Worm (Caenorhabditis elegans) whole organism, L4 larva: ENCODE data around the gene vap-2.

Experiments
- F26F4.8 ChIP-seq: fragments of 200-800 bp; sonication (Bioruptor generic); conservative IDR thresholded peaks from 2 replicates; pipeline ENCODE4 v1.3.6; 2022; ENCODE audit warnings: missing genetic modification characterization, missing compliant biosample characterization
- R02D3.7 ChIP-seq: fragments of 150-350 bp; sonication (generic microtip); optimal IDR thresholded peaks from 3 replicates; lab custom pipeline; 2014; ENCODE audit warnings: missing biosample characterization, missing genetic modification characterization
- T20F7.1 ChIP-seq: fragments of 200-800 bp; sonication (Bioruptor generic); optimal IDR thresholded peaks from 2 replicates; lab custom pipeline; 2018; ENCODE audit warnings: mild to moderate bottlenecking, missing genetic modification characterization, missing compliant biosample characterization
- Y105C5A.15 ChIP-seq: fragments of 200-800 bp; sonication (Bioruptor generic); IDR thresholded peaks from 2 replicates; pipeline ENCODE4 v1.3.6; 2022; ENCODE audit warnings: missing genetic modification characterization, missing compliant biosample characterization
- Y5F2A.4 ChIP-seq: fragments of 200-800 bp; sonication (Bioruptor generic); optimal IDR thresholded peaks from 2 replicates; lab custom pipeline; 2018; ENCODE audit warnings: mild to moderate bottlenecking, missing genetic modification characterization, missing compliant biosample characterization
- aha-1 ChIP-seq: fragments of 150-350 bp; peaks from one replicate; lab custom pipeline; 2014; ENCODE audit warnings: missing biosample characterization, missing genetic modification characterization
- aly-2 ChIP-seq: sonication (generic microtip); optimal IDR thresholded peaks from 2 replicates; lab custom pipeline; 2018; ENCODE audit warnings: missing biosample characterization, missing genetic modification characterization
- ama-1 ChIP-seq: fragments of 150-350 bp; optimal IDR thresholded peaks from 2 replicates; lab custom pipeline; 2014; ENCODE audit warnings: inconsistent platforms, mixed read lengths
- ceh-28 ChIP-seq: fragments of 150-350 bp; optimal IDR thresholded peaks from 2 replicates; lab custom pipeline; 2014; ENCODE audit warnings: missing biosample characterization, missing genetic modification reagents, missing genetic modification characterization
- ceh-82 ChIP-seq: sonication (generic microtip); optimal IDR thresholded peaks from 2 replicates; lab custom pipeline; 2017; ENCODE audit warnings: missing biosample characterization, missing genetic modification characterization
- daf-16 ChIP-seq, 3 experiments: sonication (generic microtip); optimal IDR thresholded peaks; 2 replicates each; lab custom pipeline; 2016 to 2017; ENCODE audit warnings: missing genetic modification characterization in 3 of 3, missing genetic modification reagents in 3 of 3, mild to moderate bottlenecking in 2 of 3, missing compliant biosample characterization in 2 of 3, missing biosample characterization in 1 of 3, moderate library complexity in 1 of 3
- daf-19 ChIP-seq: fragments of 200-800 bp; sonication (Bioruptor generic); conservative IDR thresholded peaks from 2 replicates; pipeline ENCODE4 v1.3.6; 2022; ENCODE audit warnings: missing genetic modification characterization, missing compliant biosample characterization
- dmd-6 ChIP-seq: fragments of 200-800 bp; sonication (Bioruptor generic); IDR thresholded peaks from 2 replicates; pipeline ENCODE4 v1.3.6; 2022; ENCODE audit warnings: missing genetic modification reagents, missing genetic modification characterization, missing compliant biosample characterization
- dpl-1 ChIP-seq: fragments of 150-350 bp; optimal IDR thresholded peaks from 2 replicates; lab custom pipeline; 2014; ENCODE audit warnings: missing biosample characterization, missing genetic modification reagents, missing genetic modification characterization
- dve-1 ChIP-seq: sonication (generic microtip); optimal IDR thresholded peaks from 2 replicates; lab custom pipeline; 2017; ENCODE audit warnings: antibody characterized with exemption, mild to moderate bottlenecking, missing genetic modification characterization, missing compliant biosample characterization; ENCODE audit not compliant: insufficient read depth
- egl-27 ChIP-seq: sonication (generic microtip); optimal IDR thresholded peaks from 3 replicates; lab custom pipeline; 2017; ENCODE audit warnings: missing biosample characterization, missing genetic modification reagents, missing genetic modification characterization
- egl-43 ChIP-seq: fragments of 200-800 bp; sonication (Bioruptor generic); IDR thresholded peaks from 2 replicates; pipeline ENCODE4 v1.3.6; 2022; ENCODE audit warnings: missing genetic modification reagents, missing genetic modification characterization, missing compliant biosample characterization
- gei-8 ChIP-seq: fragments of 200-800 bp; sonication (Bioruptor generic); optimal IDR thresholded peaks from 2 replicates; lab custom pipeline; 2018; ENCODE audit warnings: mild to moderate bottlenecking, missing genetic modification characterization, missing compliant biosample characterization
- hif-1 ChIP-seq, 2 experiments: sonication (generic microtip); optimal IDR thresholded peaks; 2 replicates each; lab custom pipeline; 2016 to 2017; ENCODE audit warnings: missing compliant biosample characterization in 2 of 2, missing genetic modification characterization in 2 of 2, missing genetic modification reagents in 2 of 2, missing genotype in 2 of 2, mild to moderate bottlenecking in 1 of 2
- hlh-11 ChIP-seq: fragments of 200-800 bp; sonication (Bioruptor generic); optimal IDR thresholded peaks from 2 replicates; lab custom pipeline; 2018; ENCODE audit warnings: mild to moderate bottlenecking, missing genetic modification characterization, missing compliant biosample characterization
- hlh-30 ChIP-seq: sonication (generic microtip); optimal IDR thresholded peaks from 2 replicates; lab custom pipeline; 2017; ENCODE audit warnings: antibody characterized with exemption, mild to moderate bottlenecking, missing genetic modification characterization, missing compliant biosample characterization; ENCODE audit not compliant: insufficient read depth
- lim-7 ChIP-seq: fragments of 200-800 bp; sonication (Bioruptor generic); IDR thresholded peaks from 2 replicates; pipeline ENCODE4 v1.3.6; 2022; ENCODE audit warnings: missing genetic modification characterization, missing compliant biosample characterization
- lsy-2 ChIP-seq, 2 experiments: fragments of 150-350 bp in 1 of 2; sonication (generic microtip) in 1 of 2; optimal IDR thresholded peaks; 2 replicates each; lab custom pipeline; 2014 to 2017; ENCODE audit warnings: missing biosample characterization in 2 of 2, missing genetic modification characterization in 2 of 2
- madf-9 ChIP-seq: fragments of 200-800 bp; sonication (Bioruptor generic); conservative IDR thresholded peaks from 2 replicates; pipeline ENCODE4 v1.3.6; 2022; ENCODE audit warnings: missing genetic modification reagents, missing genetic modification characterization, missing compliant biosample characterization
- mdl-1 ChIP-seq, 2 experiments: fragments of 150-350 bp in 1 of 2; sonication (generic microtip) in 1 of 2; optimal IDR thresholded peaks; 2 replicates each; lab custom pipeline; 2014 to 2017; ENCODE audit warnings: missing biosample characterization in 2 of 2, missing genetic modification characterization in 2 of 2
- mep-1 ChIP-seq: fragments of 150-350 bp; sonication (generic microtip); optimal IDR thresholded peaks from 3 replicates; lab custom pipeline; 2014; ENCODE audit warnings: missing biosample characterization, missing genetic modification characterization
- mxl-2 ChIP-seq: fragments of 200-800 bp; sonication (Bioruptor generic); conservative IDR thresholded peaks from 2 replicates; pipeline ENCODE4 v1.3.6; 2022; ENCODE audit warnings: missing genetic modification reagents, missing genetic modification characterization, missing compliant biosample characterization
- mxl-3 ChIP-seq: fragments of 200-800 bp; sonication (Bioruptor generic); optimal IDR thresholded peaks from 2 replicates; lab custom pipeline; 2018; ENCODE audit warnings: mild to moderate bottlenecking, missing genetic modification characterization, missing compliant biosample characterization
- nhr-10 ChIP-seq: fragments of 150-350 bp; optimal IDR thresholded peaks from 2 replicates; lab custom pipeline; 2014; ENCODE audit warnings: missing biosample characterization, missing genetic modification characterization
- nhr-102 ChIP-seq: sonication (generic microtip); optimal IDR thresholded peaks from 2 replicates; lab custom pipeline; 2016; ENCODE audit warnings: mild to moderate bottlenecking, missing genetic modification characterization, moderate library complexity, missing compliant biosample characterization
- nhr-111 ChIP-seq: fragments of 200-800 bp; sonication (Bioruptor generic); optimal IDR thresholded peaks from 2 replicates; lab custom pipeline; 2018; ENCODE audit warnings: mild to moderate bottlenecking, missing genetic modification characterization, missing compliant biosample characterization
- nhr-28 ChIP-seq: fragments of 150-350 bp; optimal IDR thresholded peaks from 2 replicates; lab custom pipeline; 2014; ENCODE audit warnings: missing biosample characterization, missing genetic modification characterization
- nhr-42 ChIP-seq: fragments of 200-800 bp; sonication (Bioruptor generic); IDR thresholded peaks from 2 replicates; pipeline ENCODE4 v1.3.6; 2022; ENCODE audit warnings: missing genetic modification characterization, missing compliant biosample characterization
- nhr-77 ChIP-seq: fragments of 150-350 bp; optimal IDR thresholded peaks from 2 replicates; lab custom pipeline; 2014; ENCODE audit warnings: missing biosample characterization, missing genetic modification characterization
- pha-4 ChIP-seq, 2 experiments: fragments of 150-350 bp in 1 of 2; fragments of 200-800 bp in 1 of 2; sonication (Bioruptor generic) in 1 of 2; IDR thresholded peaks in 1 of 2; optimal IDR thresholded peaks in 1 of 2; 2 replicates each; pipeline versions ENCODE4 v1.3.6 to Lab custom; 2014 to 2022; ENCODE audit warnings: missing genetic modification characterization in 2 of 2, missing genetic modification reagents in 2 of 2, missing biosample characterization in 1 of 2, missing compliant biosample characterization in 1 of 2
- php-3 ChIP-seq: fragments of 200-800 bp; sonication (Bioruptor generic); IDR thresholded peaks from 2 replicates; pipeline ENCODE4 v1.3.6; 2022; ENCODE audit warnings: missing genetic modification reagents, missing genetic modification characterization, missing compliant biosample characterization
- rbr-2 ChIP-seq: sonication (generic microtip); optimal IDR thresholded peaks from 2 replicates; lab custom pipeline; 2016; ENCODE audit warnings: missing genotype, missing genetic modification characterization, missing compliant biosample characterization
- saeg-2 ChIP-seq: fragments of 200-800 bp; sonication (Bioruptor generic); IDR thresholded peaks from 2 replicates; pipeline ENCODE4 v1.3.6; 2022; ENCODE audit warnings: missing genetic modification reagents, missing genetic modification characterization, missing compliant biosample characterization
- set-16 ChIP-seq: fragments of 200-800 bp; sonication (Bioruptor generic); IDR thresholded peaks from 2 replicates; pipeline ENCODE4 v1.3.6; 2022; ENCODE audit warnings: missing genetic modification reagents, missing genetic modification characterization, missing compliant biosample characterization
- snpc-4 ChIP-seq: fragments of 150-350 bp; optimal IDR thresholded peaks from 2 replicates; lab custom pipeline; 2014; ENCODE audit warnings: missing biosample characterization, missing genetic modification characterization
- tag-97 ChIP-seq: fragments of 200-800 bp; sonication (Bioruptor generic); IDR thresholded peaks from 2 replicates; pipeline ENCODE4 v1.3.6; 2022; ENCODE audit warnings: missing genetic modification characterization, missing compliant biosample characterization
- tra-1 ChIP-seq: fragments of 200-800 bp; sonication (Bioruptor generic); IDR thresholded peaks from 2 replicates; pipeline ENCODE4 v1.3.6; 2022; ENCODE audit warnings: missing genetic modification reagents, missing genetic modification characterization, missing compliant biosample characterization
- unc-62 ChIP-seq, 3 experiments: fragments of 150-350 bp in 1 of 3; sonication (generic microtip); optimal IDR thresholded peaks in 2 of 3; peaks in 1 of 3; 1 replicate in 1 of 3; 2 replicates in 2 of 3; lab custom pipeline; 2014 to 2017; ENCODE audit warnings: missing biosample characterization in 3 of 3, missing genetic modification characterization in 3 of 3, missing genetic modification reagents in 3 of 3, missing genotype in 1 of 3
- ztf-11 ChIP-seq: fragments of 150-350 bp; optimal IDR thresholded peaks from 2 replicates; lab custom pipeline; 2014; ENCODE audit warnings: missing biosample characterization, missing genetic modification characterization

Gene vap-2

ce11 chrX:10774865-10775264 is 17.5 kb downstream of the vap-2 start:
- TF ChIP-seq egl-43 (GFP tag; lab: Robert Waterston, UW) = 0 out of 2 replicates have a peak, but pooled peaks have one; percentile 50
- 0 out of 2 replicates have a peak, but pooled peaks have one; percentile 17 for TF ChIP-seq tag-97
- peak; percentile 53; the same call in 1 of the 2 replicates for TF ChIP-seq set-16 (GFP tag; lab: Robert Waterston, UW)
- no peak for TF ChIP-seq aly-2 (tag; lab: Kevin White, UChicago)
- no peak for TF ChIP-seq nhr-42 (GFP tag; lab: Robert Waterston, UW)
- TF ChIP-seq aha-1 = peak; percentile 17
- TF ChIP-seq unc-62 (GFP tag; optimal IDR thresholded peaks at IDR 0.05 in 1 of 2; lab: Kevin White, UChicago) = peak in 1 of 2 experiments; percentile 26
- TF ChIP-seq unc-62 (tag; optimal IDR thresholded peaks at IDR 0.05; lab: Kevin White, UChicago) = no peak

DNA sequence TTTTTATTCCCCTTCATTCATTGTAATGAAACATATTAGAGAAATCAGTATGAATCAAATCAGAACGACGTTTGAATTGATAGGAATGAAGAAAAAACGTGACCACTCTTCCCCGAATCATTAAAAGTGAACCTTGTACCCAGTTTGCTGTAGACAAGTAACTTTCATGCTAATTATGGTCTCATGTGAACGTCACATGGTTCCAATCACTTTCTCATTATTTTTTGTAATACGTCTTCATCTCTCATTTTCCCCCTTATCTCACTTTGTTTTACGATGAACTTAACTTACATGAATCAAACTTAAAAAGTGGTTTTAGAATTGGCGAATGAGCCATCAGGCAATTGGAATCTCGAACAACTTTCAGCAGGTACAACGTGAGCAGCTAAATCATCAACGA is 19.6 kb downstream of the vap-2 start:
- TF ChIP-seq lsy-2 (tag; optimal IDR thresholded peaks at IDR 0.05; lab: Kevin White, UChicago) (peak in 1 of 2 experiments; percentile 46), daf-16 (GFP tag; optimal IDR thresholded peaks at IDR 0.05; lab: Kevin White, UChicago) (no peak), daf-16 (tag; optimal IDR thresholded peaks at IDR 0.05; lab: Kevin White, UChicago) (peak; percentile 15), lim-7 (no peak), tra-1 (GFP tag; lab: Robert Waterston, UW) (0 out of 2 replicates have a peak, but pooled peaks have one; percentile 47), T20F7.1 (GFP tag; lab: Kevin White, UChicago) (no peak), nhr-77 (tag; lab: Kevin White, UChicago) (peak; percentile 10), mdl-1 (tag; optimal IDR thresholded peaks at IDR 0.05; lab: Kevin White, UChicago) (peak in 1 of 2 experiments; percentile 44), dpl-1 (GFP tag; lab: Kevin White, UChicago) (no peak), php-3 (GFP tag; lab: Robert Waterston, UW) (peak; percentile 70; the same call in 1 of the 2 replicates), dve-1 (peak; percentile 80), saeg-2 (GFP tag; lab: Robert Waterston, UW) (no peak), mxl-2 (GFP tag; lab: Robert Waterston, UW) (peak; percentile 70; the same call in 1 of the 2 replicates), hlh-11 (tag; lab: Kevin White, UChicago) (peak; percentile 50), hlh-30 (tag; lab: Kevin White, UChicago) (peak; percentile 92), mep-1 (tag; lab: Kevin White, UChicago) (peak; percentile 51), egl-27 (tag; lab: Kevin White, UChicago) (no peak), nhr-28 (peak; percentile 48), dmd-6 (GFP tag; lab: Robert Waterston, UW) (peak; percentile 73)

ce11 chrX:10772165-10772584 is 20.2 kb downstream of the vap-2 start:
- TF ChIP-seq ceh-82 (tag; lab: Kevin White, UChicago) (no peak), nhr-111 (GFP tag; lab: Kevin White, UChicago) (no peak), lim-7 (no peak), rbr-2 (peak; percentile 13), R02D3.7 (no peak), mxl-3 (GFP tag; lab: Kevin White, UChicago) (peak; percentile 71), hlh-30 (tag; lab: Kevin White, UChicago) (peak; percentile 90), dve-1 (peak; percentile 94), Y105C5A.15 (no peak), daf-19 (no peak), aly-2 (tag; lab: Kevin White, UChicago) (no peak), snpc-4 (tag; lab: Kevin White, UChicago) (no peak), ceh-28 (tag; lab: Kevin White, UChicago) (peak; percentile 57), dpl-1 (GFP tag; lab: Kevin White, UChicago) (no peak), Y5F2A.4 (GFP tag; lab: Kevin White, UChicago) (no peak), ztf-11 (tag; lab: Kevin White, UChicago) (no peak), madf-9 (GFP tag; lab: Robert Waterston, UW) (no peak), egl-27 (tag; lab: Kevin White, UChicago) (no peak), ama-1 (peak; percentile 12), F26F4.8 (no peak), hif-1 (tag; optimal IDR thresholded peaks at IDR 0.05; lab: Kevin White, UChicago) (peak in 1 of 2 experiments; percentile 45), nhr-102 (peak; percentile 48), nhr-10 (peak; percentile 90), pha-4 (GFP tag; IDR thresholded peaks at IDR 0.05; lab: Robert Waterston, UW) (0 out of 2 replicates have a peak, but pooled peaks have one; percentile 46), pha-4 (tag; optimal IDR thresholded peaks at IDR 0.05; lab: Kevin White, UChicago) (peak; percentile 45), dmd-6 (GFP tag; lab: Robert Waterston, UW) (peak; percentile 90), php-3 (GFP tag; lab: Robert Waterston, UW) (peak; percentile 53), gei-8 (GFP tag; lab: Kevin White, UChicago) (peak; percentile 48)
